Worm (Caenorhabditis elegans) whole organism, young adult: ENCODE results near the gene C06E8.5.

Experiments
- ama-1 ChIP-seq, 3 experiments: fragments of 150-350 bp in 1 of 3; sonication (generic microtip) in 2 of 3; optimal IDR thresholded peaks; 2 replicates each; lab custom pipeline; 2014 to 2018; ENCODE audit warnings: missing biosample characterization in 2 of 3, missing genetic modification characterization in 2 of 3, missing genetic modification reagents in 2 of 3
- attf-6 ChIP-seq: fragments of 200-800 bp; sonication (Bioruptor generic); IDR thresholded peaks from 2 replicates; pipeline ENCODE4 v1.3.6; 2022; ENCODE audit warnings: missing genetic modification reagents, missing genetic modification characterization, missing compliant biosample characterization
- ceh-58 ChIP-seq: fragments of 200-800 bp; sonication (Bioruptor generic); IDR thresholded peaks from 2 replicates; pipeline ENCODE4 v1.3.6; 2022; ENCODE audit warnings: missing genetic modification characterization, missing compliant biosample characterization
- nfyb-1 ChIP-seq: fragments of 200-800 bp; sonication (Bioruptor generic); IDR thresholded peaks from 2 replicates; pipeline ENCODE4 v1.3.6; 2022; ENCODE audit warnings: missing genetic modification reagents, missing genetic modification characterization, missing compliant biosample characterization
- nhr-179 ChIP-seq: sonication (generic microtip); optimal IDR thresholded peaks from 2 replicates; lab custom pipeline; 2016; ENCODE audit warnings: mild to moderate bottlenecking, missing genetic modification characterization, missing compliant biosample characterization
- ztf-25 ChIP-seq: fragments of 200-800 bp; sonication (Bioruptor generic); IDR thresholded peaks from 2 replicates; pipeline ENCODE4 v1.3.6; 2022; ENCODE audit warnings: missing genetic modification reagents, missing genetic modification characterization, missing compliant biosample characterization

- TF ChIP-seq ceh-58, result no peak
- TF ChIP-seq nfyb-1 (GFP tag; lab: Robert Waterston, UW), result no peak
- TF ChIP-seq ama-1 (optimal IDR thresholded peaks at IDR 0.05; lab: Kevin White, UChicago), result no peak
- no peak for TF ChIP-seq ama-1 (GFP tag; optimal IDR thresholded peaks at IDR 0.05; lab: Kevin White, UChicago)
- no peak for TF ChIP-seq nhr-179 (tag; lab: Kevin White, UChicago)
- no peak for TF ChIP-seq ztf-25 (GFP tag; lab: Robert Waterston, UW)
- no peak for TF ChIP-seq attf-6 (GFP tag; lab: Robert Waterston, UW)
Measured at ce11 chrIII:7034252-7035223, 29.3 kb upstream of the C06E8.5 start.
